Fruit fly (Drosophila melanogaster): ENCODE measurements around the gene Alr.
A peak's percentile ranks its signal among the peaks of the same experiment; 100 is the strongest.

Gene Alr

DNA sequence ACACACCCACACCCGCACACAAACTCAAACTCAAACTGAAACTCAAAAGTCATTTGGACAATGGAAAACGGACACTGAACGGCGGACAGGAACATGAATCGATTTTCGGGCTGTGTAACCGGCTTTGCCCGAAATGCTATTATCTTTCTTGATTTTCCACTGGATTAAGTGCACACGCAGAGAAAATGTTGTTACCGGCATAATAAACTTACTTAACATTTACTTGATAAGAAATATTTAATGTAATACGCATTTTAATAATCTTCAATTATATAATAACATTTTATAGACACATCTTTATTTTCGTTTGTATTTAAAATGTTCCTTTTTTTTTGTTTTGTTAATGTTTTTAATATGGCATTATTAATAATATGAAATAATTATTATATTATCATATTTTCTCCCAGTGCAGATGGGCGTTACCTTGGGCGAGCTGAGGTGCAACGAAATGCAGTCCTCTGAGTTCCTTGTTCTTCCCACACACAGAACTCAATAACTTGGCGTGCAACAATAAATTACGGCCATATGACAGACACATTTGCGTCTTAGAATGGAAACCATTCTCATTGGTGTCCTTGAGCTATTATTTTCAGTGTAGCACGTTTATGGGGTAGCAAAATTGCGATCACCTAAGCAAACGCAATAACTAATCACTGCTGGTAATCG is 16.8 kb downstream of the Alr start, which contains the start of gene CG12702:
TSS of gene CG12702 (minus strand) at position 51 of the 666 bp plus-strand sequence.
- no peak for TF ChIP-seq Dll (GFP tag; IDR thresholded peaks at IDR 0.05; ENCODE audit: partially characterized antibody)
- TF ChIP-seq CG18262 (tag; optimal IDR thresholded peaks at IDR 0.05), result peak; percentile 47
- TF ChIP-seq CG10979 (tag; optimal IDR thresholded peaks at IDR 0.05), result peak; percentile 14
- TF ChIP-seq CG15696 (tag; optimal IDR thresholded peaks at IDR 0.05), result peak; percentile 29
- TF ChIP-seq prd (optimal IDR thresholded peaks at IDR 0.05), result no peak
- TF ChIP-seq prd (GFP tag; IDR thresholded peaks at IDR 0.05), result peak; percentile 44; the same call in 2 of the 3 replicates
- TF ChIP-seq pros (GFP tag; optimal IDR thresholded peaks at IDR 0.05), result peak; percentile 66
- TF ChIP-seq CG18619 (GFP tag; optimal IDR thresholded peaks at IDR 0.05), result no peak
- peak in 1 of 2 experiments; percentile 79 for TF ChIP-seq tll (GFP tag; optimal IDR thresholded peaks at IDR 0.05)
- no peak for TF ChIP-seq Pdp1 (GFP tag; optimal IDR thresholded peaks at IDR 0.05)
- TF ChIP-seq CG2199 (GFP tag; IDR thresholded peaks at IDR 0.05), result 0 out of 3 replicates have a peak, but pooled peaks have one; percentile 50
- TF ChIP-seq CG11085 (GFP tag; IDR thresholded peaks at IDR 0.05), result no peak
- peak; percentile 68 for TF ChIP-seq dmrt11E (tag; optimal IDR thresholded peaks at IDR 0.05)
- no peak for TF ChIP-seq Doc3 (GFP tag; IDR thresholded peaks at IDR 0.05; ENCODE audit: partially characterized antibody)
- peak; percentile 46 for TF ChIP-seq oc (tag; optimal IDR thresholded peaks at IDR 0.05)
- TF ChIP-seq nom (GFP tag; optimal IDR thresholded peaks at IDR 0.05), result no peak
- TF ChIP-seq row (GFP tag; IDR thresholded peaks at IDR 0.05), result 0 out of 3 replicates have a peak, but pooled peaks have one; percentile 8
- peak; percentile 92 for TF ChIP-seq zf30C (GFP tag; optimal IDR thresholded peaks at IDR 0.05)
- peak; percentile 49 for TF ChIP-seq gem (tag; optimal IDR thresholded peaks at IDR 0.05)
- TF ChIP-seq Adf1 (GFP tag; IDR thresholded peaks at IDR 0.05), result no peak
- TF ChIP-seq zen (tag; optimal IDR thresholded peaks at IDR 0.05), result peak; percentile 72
- TF ChIP-seq twi (tag; optimal IDR thresholded peaks at IDR 0.05), result peak; percentile 75
- TF ChIP-seq Xrp1 (GFP tag; IDR thresholded peaks at IDR 0.05), result peak; percentile 41; the same call in 1 of the 2 replicates
- peak in 1 of 3 experiments; percentile 37 for TF ChIP-seq lola (GFP tag; optimal IDR thresholded peaks at IDR 0.05)
- TF ChIP-seq CG8924 (tag; optimal IDR thresholded peaks at IDR 0.05), result peak; percentile 18
- peak; percentile 13 for TF ChIP-seq CG33557 (GFP tag; optimal IDR thresholded peaks at IDR 0.05)
- no peak for TF ChIP-seq Sox100B (GFP tag; optimal IDR thresholded peaks at IDR 0.05)
- peak; percentile 35 for TF ChIP-seq CG9727 (GFP tag; optimal IDR thresholded peaks at IDR 0.05)
- 0 out of 2 replicates have a peak, but pooled peaks have one; percentile 32 for TF ChIP-seq CG4404 (GFP tag; IDR thresholded peaks at IDR 0.05)
- TF ChIP-seq CG15479 (GFP tag; optimal IDR thresholded peaks at IDR 0.05), result peak; percentile 52
- TF ChIP-seq CG2712 (tag; optimal IDR thresholded peaks at IDR 0.05), result peak; percentile 34
- peak; percentile 5 for TF ChIP-seq CG10267 (tag; optimal IDR thresholded peaks at IDR 0.05)
- TF ChIP-seq Chrac-16 (GFP tag; optimal IDR thresholded peaks at IDR 0.05), result peak; percentile 2
- TF ChIP-seq gsb-n (tag; optimal IDR thresholded peaks at IDR 0.05), result peak; percentile 19
- no peak for TF ChIP-seq bigmax (GFP tag; optimal IDR thresholded peaks at IDR 0.05)
- TF ChIP-seq CG16779 (GFP tag; IDR thresholded peaks at IDR 0.05), result no peak
- no peak for TF ChIP-seq CG43689 (GFP tag; IDR thresholded peaks at IDR 0.05)
